Worm (Caenorhabditis elegans) whole organism, L3 larva: ENCODE data around the gene spn-4.

ENCODE experiments used
- ama-1 ChIP-seq: fragments of 150-350 bp; optimal IDR thresholded peaks from 2 replicates; lab custom pipeline; 2018
- ceh-28 ChIP-seq: fragments of 150-350 bp; optimal IDR thresholded peaks from 2 replicates; lab custom pipeline; 2014; ENCODE audit warnings: missing biosample characterization, missing genetic modification reagents, missing genetic modification characterization
- ceh-9 ChIP-seq: sonication (generic microtip); optimal IDR thresholded peaks from 2 replicates; lab custom pipeline; 2018; ENCODE audit warnings: missing biosample characterization, missing genetic modification characterization
- daf-12 ChIP-seq: fragments of 150-350 bp; optimal IDR thresholded peaks from 2 replicates; lab custom pipeline; 2014; ENCODE audit warnings: missing biosample characterization, missing genetic modification reagents, missing genetic modification characterization
- egl-5 ChIP-seq: fragments of 150-350 bp; optimal IDR thresholded peaks from 2 replicates; lab custom pipeline; 2017; ENCODE audit warnings: missing biosample characterization, missing genetic modification reagents, missing genetic modification characterization, inconsistent platforms
- elt-1 ChIP-seq: fragments of 150-350 bp; optimal IDR thresholded peaks from 2 replicates; lab custom pipeline; 2014; ENCODE audit warnings: missing biosample characterization, missing genetic modification characterization
- elt-2 ChIP-seq: sonication (generic microtip); optimal IDR thresholded peaks from 2 replicates; lab custom pipeline; 2016; ENCODE audit warnings: missing genetic modification reagents, mild to moderate bottlenecking, missing genetic modification characterization, missing compliant biosample characterization
- eor-1 ChIP-seq, 2 experiments: fragments of 150-350 bp; optimal IDR thresholded peaks; 2 replicates each; lab custom pipeline; 2014 to 2018; ENCODE audit warnings: missing biosample characterization in 2 of 2, missing genetic modification characterization in 2 of 2
- fkh-10 ChIP-seq: sonication (generic microtip); optimal IDR thresholded peaks from 2 replicates; lab custom pipeline; 2017; ENCODE audit warnings: missing biosample characterization, missing genetic modification reagents, missing genetic modification characterization
- fkh-2 ChIP-seq: fragments of 150-350 bp; optimal IDR thresholded peaks from 2 replicates; lab custom pipeline; 2014; ENCODE audit warnings: missing biosample characterization, missing genetic modification reagents, missing genetic modification characterization
- jun-1 ChIP-seq: fragments of 150-350 bp; optimal IDR thresholded peaks from 2 replicates; lab custom pipeline; 2014; ENCODE audit warnings: missing biosample characterization, missing genetic modification reagents, missing genetic modification characterization
- lin-39 ChIP-seq: fragments of 150-350 bp; optimal IDR thresholded peaks from 2 replicates; lab custom pipeline; 2018; ENCODE audit warnings: missing biosample characterization, missing genetic modification reagents, missing genetic modification characterization
- mdl-1 ChIP-seq: fragments of 150-350 bp; optimal IDR thresholded peaks from 2 replicates; lab custom pipeline; 2014; ENCODE audit warnings: missing biosample characterization, missing genetic modification characterization
- mml-1 ChIP-seq: fragments of 150-350 bp; sonication (generic microtip); optimal IDR thresholded peaks from 3 replicates; lab custom pipeline; 2014; ENCODE audit warnings: missing biosample characterization, missing genetic modification characterization
- nfya-1 ChIP-seq: sonication (generic microtip); optimal IDR thresholded peaks from 2 replicates; lab custom pipeline; 2017; ENCODE audit warnings: missing genetic modification characterization, mild to moderate bottlenecking, missing compliant biosample characterization, antibody characterized with exemption, moderate library complexity; ENCODE audit not compliant: insufficient read depth
- nhr-12 ChIP-seq: fragments of 150-350 bp; optimal IDR thresholded peaks from 2 replicates; lab custom pipeline; 2014; ENCODE audit warnings: missing biosample characterization, missing genetic modification characterization
- nhr-237 ChIP-seq: fragments of 150-350 bp; optimal IDR thresholded peaks from 2 replicates; lab custom pipeline; 2014; ENCODE audit warnings: missing biosample characterization, missing genetic modification characterization
- nhr-25 ChIP-seq: sonication (generic microtip); optimal IDR thresholded peaks from 2 replicates; lab custom pipeline; 2017; ENCODE audit warnings: missing biosample characterization, missing genetic modification characterization
- nhr-43 ChIP-seq: sonication (generic microtip); optimal IDR thresholded peaks from 2 replicates; lab custom pipeline; 2016; ENCODE audit warnings: mild to moderate bottlenecking, missing genetic modification characterization, missing compliant biosample characterization; ENCODE audit not compliant: poor library complexity, severe bottlenecking
- nhr-67 ChIP-seq: fragments of 150-350 bp; optimal IDR thresholded peaks from 2 replicates; lab custom pipeline; 2014; ENCODE audit warnings: missing biosample characterization, missing genetic modification characterization
- nhr-76 ChIP-seq: fragments of 150-350 bp; sonication (generic microtip); optimal IDR thresholded peaks from 5 replicates; lab custom pipeline; 2014; ENCODE audit warnings: missing biosample characterization, missing genetic modification characterization
- nhr-77 ChIP-seq: fragments of 150-350 bp; optimal IDR thresholded peaks from 2 replicates; lab custom pipeline; 2014; ENCODE audit warnings: missing biosample characterization, missing genetic modification characterization
- pqm-1 ChIP-seq: fragments of 150-350 bp; optimal IDR thresholded peaks from 2 replicates; lab custom pipeline; 2017; ENCODE audit warnings: missing biosample characterization, missing genetic modification characterization, inconsistent platforms
- sea-2 ChIP-seq: fragments of 150-350 bp; sonication (generic microtip); optimal IDR thresholded peaks from 4 replicates; lab custom pipeline; 2014; ENCODE audit warnings: missing biosample characterization, missing genetic modification reagents, missing genetic modification characterization
- snpc-4 ChIP-seq: fragments of 150-350 bp; optimal IDR thresholded peaks from 2 replicates; lab custom pipeline; 2014; ENCODE audit warnings: missing biosample characterization, missing genetic modification characterization
- tbx-2 ChIP-seq: sonication (generic microtip); optimal IDR thresholded peaks from 2 replicates; lab custom pipeline; 2016; ENCODE audit warnings: mild to moderate bottlenecking, missing genetic modification characterization, missing compliant biosample characterization
- unc-62 ChIP-seq: fragments of 150-350 bp; sonication (generic microtip); optimal IDR thresholded peaks from 4 replicates; lab custom pipeline; 2014; ENCODE audit warnings: missing biosample characterization, missing genetic modification reagents, missing genetic modification characterization
- zag-1 ChIP-seq: fragments of 150-350 bp; optimal IDR thresholded peaks from 2 replicates; lab custom pipeline; 2014; ENCODE audit warnings: missing biosample characterization, missing genetic modification characterization
- ztf-4 ChIP-seq: fragments of 150-350 bp; optimal IDR thresholded peaks from 2 replicates; lab custom pipeline; 2014; ENCODE audit warnings: missing biosample characterization, missing genetic modification characterization

The spn-4 gene

DNA sequence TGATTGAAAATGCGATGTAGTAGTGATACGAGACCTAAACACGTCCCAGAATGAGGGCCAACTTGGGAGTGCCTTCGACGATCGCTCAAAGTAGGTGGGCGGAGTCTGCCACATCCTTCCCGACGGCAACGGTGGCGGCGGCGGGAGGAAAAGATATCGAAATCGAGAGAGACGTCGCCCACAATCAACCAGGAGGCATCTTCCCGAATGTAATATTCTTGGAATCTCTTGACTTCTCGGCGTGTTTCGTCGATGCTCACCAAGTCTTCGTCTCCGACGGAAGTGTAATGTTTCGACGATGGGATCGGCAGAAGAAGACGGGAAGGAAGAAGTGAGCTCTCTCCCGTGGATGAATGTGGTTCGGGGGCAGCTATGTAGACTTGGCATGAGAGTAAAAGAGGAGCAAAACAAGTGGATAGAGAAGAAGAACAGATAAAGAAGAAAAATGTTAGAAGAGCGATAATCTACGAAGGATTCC lies 16.2 kb downstream of the spn-4 start, which contains the start of the genes T25F10.1 and clik-1:
T25F10.1 (plus strand) TSS at position 51 of the 478 bp plus-strand sequence.
clik-1 (minus strand) TSS at position 281 of the 478 bp plus-strand sequence.
- TF ChIP-seq unc-62 (no peak), mdl-1 (tag; lab: Kevin White, UChicago) (no peak), nfya-1 (tag; lab: Kevin White, UChicago) (peak; percentile 17)

DNA sequence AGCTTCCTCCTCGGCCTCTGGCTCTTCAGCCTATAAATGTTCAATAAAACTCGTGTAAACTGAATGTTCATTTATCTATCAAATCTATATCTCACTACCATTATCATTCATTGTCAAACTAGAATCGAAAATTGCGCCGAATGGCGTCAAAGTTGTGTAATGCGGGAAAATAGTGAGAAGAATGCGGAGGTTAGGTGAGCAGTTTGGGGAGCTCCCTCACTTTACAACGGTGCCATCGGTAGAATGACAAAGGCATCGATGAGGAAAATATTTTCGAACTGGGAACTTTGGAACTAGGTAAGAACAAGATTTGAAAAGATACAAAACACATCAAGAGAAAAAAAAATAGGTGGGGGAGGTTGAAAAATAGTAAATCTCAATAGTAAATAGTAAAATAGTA lies 17.1 kb downstream of the spn-4 start:
- TF ChIP-seq eor-1 (tag; optimal IDR thresholded peaks at IDR 0.05; lab: Kevin White, UChicago) (no peak), sea-2 (GFP tag; lab: Kevin White, UChicago) (no peak), nhr-12 (tag; lab: Kevin White, UChicago) (no peak), ama-1 (lab: Kevin White, UChicago) (no peak), nhr-237 (tag; lab: Kevin White, UChicago) (no peak)

- TF ChIP-seq mml-1 (tag; lab: Kevin White, UChicago) = no peak
Measured at ce11 chrV:6764972-6765371, 19.7 kb downstream of the spn-4 start, which contains the start of gene bbs-8. bbs-8 (minus strand) TSS chrV:6765072.

- TF ChIP-seq nfya-1 (tag; lab: Kevin White, UChicago) = no peak
- no peak for TF ChIP-seq ama-1 (lab: Kevin White, UChicago)
- TF ChIP-seq eor-1 (tag; optimal IDR thresholded peaks at IDR 0.05; lab: Kevin White, UChicago) = no peak
- no peak for TF ChIP-seq elt-1 (tag; lab: Kevin White, UChicago)
- TF ChIP-seq ztf-4 (tag; lab: Kevin White, UChicago) = no peak
- TF ChIP-seq zag-1 (tag; lab: Kevin White, UChicago) = no peak
- no peak for TF ChIP-seq tbx-2 (tag; lab: Kevin White, UChicago)
- no peak for TF ChIP-seq elt-2 (tag; lab: Kevin White, UChicago)
- no peak for TF ChIP-seq jun-1
- TF ChIP-seq daf-12 (tag; lab: Kevin White, UChicago) = no peak
- no peak for TF ChIP-seq ceh-9 (tag; lab: Kevin White, UChicago)
- TF ChIP-seq pqm-1 (tag; lab: Kevin White, UChicago) = no peak
- no peak for TF ChIP-seq egl-5 (tag; lab: Kevin White, UChicago)
- no peak for TF ChIP-seq nhr-67 (tag; lab: Kevin White, UChicago)
- TF ChIP-seq unc-62 = no peak
- no peak for TF ChIP-seq fkh-2
Measured at ce11 chrV:6762361-6762760, 22.3 kb downstream of the spn-4 start, which contains the start of gene T25F10.4. T25F10.4 (minus strand) TSS chrV:6762461.

DNA sequence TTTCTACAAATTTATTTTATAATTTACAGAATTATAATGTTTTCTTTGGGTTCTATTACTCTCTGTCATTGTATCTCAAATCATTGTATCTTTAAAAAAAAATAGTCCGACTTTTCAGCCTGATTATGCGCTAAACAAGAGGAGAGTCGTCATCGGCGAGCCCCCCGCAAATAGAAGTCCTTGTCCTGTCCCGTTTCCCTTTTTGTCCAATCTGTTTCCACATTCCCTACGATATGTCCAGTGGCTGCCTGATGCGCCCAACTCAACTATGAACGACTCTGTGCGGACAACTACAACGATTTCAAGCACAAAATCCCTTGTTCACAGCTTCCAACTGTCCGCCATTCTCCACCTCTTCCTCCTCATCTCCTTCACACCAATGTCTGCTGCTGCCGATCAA lies 26.7 kb downstream of the spn-4 start, which contains the start of gene dbl-1:
dbl-1 (plus strand) TSS at position 119 of the 400 bp plus-strand sequence.
- no peak for TF ChIP-seq nhr-237 (tag; lab: Kevin White, UChicago)
- TF ChIP-seq jun-1 = no peak
- no peak for TF ChIP-seq zag-1 (tag; lab: Kevin White, UChicago)
- no peak for TF ChIP-seq elt-1 (tag; lab: Kevin White, UChicago)
- no peak for TF ChIP-seq nhr-77 (tag; lab: Kevin White, UChicago)
- no peak for TF ChIP-seq fkh-10 (GFP tag; lab: Kevin White, UChicago)
- no peak for TF ChIP-seq unc-62
- no peak for TF ChIP-seq egl-5 (tag; lab: Kevin White, UChicago)
- no peak for TF ChIP-seq ceh-28
- TF ChIP-seq nhr-76 (tag; lab: Kevin White, UChicago) = no peak

DNA sequence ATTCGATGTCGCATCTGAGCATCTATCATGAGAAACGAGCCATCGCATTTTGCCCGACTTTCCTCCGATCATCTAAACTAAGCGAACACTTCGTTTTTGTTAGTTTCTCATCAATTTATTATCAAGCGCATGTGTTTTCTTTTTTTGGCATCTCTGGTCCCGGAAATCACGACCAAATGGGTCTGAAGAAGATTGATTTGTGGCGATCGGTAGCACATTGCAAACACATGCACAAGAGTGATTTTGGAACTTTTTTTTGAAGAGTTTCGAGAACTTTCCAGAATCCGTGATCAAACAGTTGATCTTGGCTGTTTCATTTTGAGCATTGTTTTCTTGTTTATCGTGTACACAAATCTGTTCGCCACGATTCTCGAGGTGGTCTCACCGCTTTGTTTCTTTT lies 31.4 kb downstream of the spn-4 start:
- TF ChIP-seq nhr-12 (tag; lab: Kevin White, UChicago) (no peak), lin-39 (tag; lab: Kevin White, UChicago) (no peak), snpc-4 (tag; lab: Kevin White, UChicago) (no peak), mml-1 (tag; lab: Kevin White, UChicago) (no peak), nhr-43 (tag; lab: Kevin White, UChicago) (no peak), nhr-67 (tag; lab: Kevin White, UChicago) (no peak), elt-2 (tag; lab: Kevin White, UChicago) (no peak), nhr-25 (tag; lab: Kevin White, UChicago) (no peak)
